Worm (Caenorhabditis elegans): ENCODE results near the gene Y57G11C.1130.
"Not testable (repeated sequence)": the region's sequence is repeated elsewhere in the genome, so short reads cannot be mapped to it uniquely, and the experiment has no call there.

Gene Y57G11C.1130

DNA sequence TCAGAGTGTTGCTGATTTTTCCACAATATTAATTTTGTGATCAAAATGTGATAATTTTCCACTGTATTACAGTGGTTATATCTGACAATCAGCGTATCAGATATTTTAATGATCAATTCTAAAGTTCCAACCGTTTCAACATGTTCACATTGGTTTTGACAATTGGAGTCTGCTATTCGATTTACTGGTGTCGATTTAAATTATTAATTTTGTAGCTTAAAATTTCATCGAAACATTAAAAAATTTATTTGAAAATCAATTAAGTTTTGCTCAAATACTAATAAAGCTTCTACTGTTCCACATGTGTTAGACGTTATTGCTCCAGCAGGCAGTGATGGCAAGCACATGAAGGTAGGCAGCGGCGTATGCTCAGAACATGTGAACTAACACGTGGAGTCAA, 24.5 kb upstream of the Y57G11C.1130 start:
- TF ChIP-seq attf-6 (GFP tag; IDR thresholded peaks at IDR 0.05) (peak; percentile 67; the same call in 1 of the 2 replicates), F23B12.7 (tag; optimal IDR thresholded peaks at IDR 0.05; ENCODE audit: insufficient read depth) (no peak)

DNA sequence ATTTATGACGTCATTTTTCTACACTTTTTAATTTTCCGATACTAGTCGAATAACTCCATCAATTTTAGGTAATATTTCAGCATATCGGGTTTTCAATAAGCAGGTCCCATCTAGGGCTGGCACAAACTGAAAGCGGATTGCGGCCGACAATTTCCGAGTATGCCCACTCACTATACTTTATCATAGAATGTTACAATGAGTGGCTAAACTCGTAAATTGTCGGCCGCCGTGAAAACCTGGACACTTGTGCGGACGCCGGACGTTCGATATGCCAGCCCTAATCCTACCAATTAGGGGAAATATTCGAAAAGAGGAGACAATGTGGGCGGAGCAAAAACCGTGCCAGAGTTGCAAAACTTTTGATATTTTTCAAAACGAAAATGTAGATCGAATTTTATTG, 22.6 kb upstream of the Y57G11C.1130 start:
- peak; percentile 36 for TF ChIP-seq hmg-1.2 (GFP tag; IDR thresholded peaks at IDR 0.05)
- no peak for TF ChIP-seq snpc-4 (GFP tag; optimal IDR thresholded peaks at IDR 0.05)
- TF ChIP-seq snpc-4 (tag; optimal IDR thresholded peaks at IDR 0.05) = peak in 3 of 4 experiments; percentile 72 to 92 (median 77)
- TF ChIP-seq snpc-1.1 (tag; optimal IDR thresholded peaks at IDR 0.05; ENCODE audit: insufficient read depth) = peak; percentile 51
- no peak for TF ChIP-seq snpc-1.3 (tag; optimal IDR thresholded peaks at IDR 0.05; ENCODE audit: insufficient read depth)

DNA sequence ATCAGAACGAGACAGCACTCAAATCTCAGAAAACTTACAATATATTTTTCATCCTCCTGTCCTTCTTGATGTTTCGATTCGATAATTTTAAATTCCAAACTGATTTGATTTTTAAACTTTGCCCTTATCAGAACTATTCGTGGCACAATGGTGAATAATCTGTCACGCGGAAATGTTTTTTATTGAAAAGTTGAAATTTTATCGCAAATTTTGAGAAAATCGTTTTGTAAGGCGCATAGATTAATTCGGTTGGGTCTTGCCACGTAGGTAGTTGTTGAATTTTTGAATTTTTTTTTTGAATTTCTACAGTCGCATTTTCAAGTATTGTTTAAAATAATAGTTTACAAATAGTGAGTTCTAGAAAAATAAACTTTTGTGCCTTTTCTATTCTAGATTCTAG, 21.5 kb upstream of the Y57G11C.1130 start, which contains the start of gene ptp-5.2:
Gene ptp-5.2, minus strand, starts transcription at position 101 of the 400 bp plus-strand sequence.
- TF ChIP-seq pbrm-1 (GFP tag; IDR thresholded peaks at IDR 0.05) = no peak
- TF ChIP-seq egrh-3 (GFP tag; IDR thresholded peaks at IDR 0.05) = no peak
- no peak for TF ChIP-seq unc-62 (GFP tag; optimal IDR thresholded peaks at IDR 0.05)
- no peak for TF ChIP-seq atf-7 (tag; optimal IDR thresholded peaks at IDR 0.05)
- no peak for TF ChIP-seq chd-7 (tag; optimal IDR thresholded peaks at IDR 0.05)
- no peak for TF ChIP-seq sea-2 (GFP tag; IDR thresholded peaks at IDR 0.05)
- TF ChIP-seq ceh-100 (GFP tag; IDR thresholded peaks at IDR 0.05) = no peak
- no peak for TF ChIP-seq B0019.2 (GFP tag; conservative IDR thresholded peaks at IDR 0.05)
- TF ChIP-seq cebp-2 (GFP tag; IDR thresholded peaks at IDR 0.05) = no peak
- TF ChIP-seq snpc-1.1 (tag; optimal IDR thresholded peaks at IDR 0.05; ENCODE audit: insufficient read depth) = no peak
- TF ChIP-seq ekl-4 (GFP tag; IDR thresholded peaks at IDR 0.05) = no peak
- TF ChIP-seq F52B5.7 (tag; optimal IDR thresholded peaks at IDR 0.05) = no peak
- TF ChIP-seq aptf-2 (GFP tag; conservative IDR thresholded peaks at IDR 0.05) = no peak
- no peak for TF ChIP-seq F10E7.11 (tag; optimal IDR thresholded peaks at IDR 0.05)
- TF ChIP-seq hmg-20 (GFP tag; IDR thresholded peaks at IDR 0.05) = no peak
- no peak for TF ChIP-seq mcd-1 (GFP tag; IDR thresholded peaks at IDR 0.05)
- no peak for TF ChIP-seq Y79H2A.3 (GFP tag; conservative IDR thresholded peaks at IDR 0.05)
- TF ChIP-seq Y53G8AR.9 (GFP tag; conservative IDR thresholded peaks at IDR 0.05) = no peak

DNA sequence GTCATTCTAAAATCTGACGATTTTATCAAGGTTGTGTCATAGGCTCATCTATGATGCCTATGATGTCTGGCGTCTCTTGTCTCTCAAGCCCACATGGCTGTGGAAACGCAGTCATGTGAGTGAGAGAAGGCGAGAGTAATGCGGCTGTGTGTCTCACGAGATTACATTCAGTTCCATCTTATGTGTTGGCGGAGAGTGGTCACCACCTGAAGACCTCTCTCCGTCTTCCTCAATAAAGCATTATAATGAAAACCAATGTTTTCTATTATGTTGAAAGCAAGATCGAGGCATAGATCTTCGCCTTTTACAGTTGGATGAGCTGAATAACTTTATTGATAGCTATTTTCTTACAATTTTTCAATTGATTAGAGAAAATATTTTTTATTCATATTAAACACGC, 19.0 kb upstream of the Y57G11C.1130 start:
- TF ChIP-seq snpc-4 (GFP tag; optimal IDR thresholded peaks at IDR 0.05) (peak; percentile 20), mcd-1 (GFP tag; IDR thresholded peaks at IDR 0.05) (peak; percentile 74), ekl-4 (GFP tag; IDR thresholded peaks at IDR 0.05) (peak; percentile 57; the same call in 1 of the 2 replicates), let-526 (GFP tag; IDR thresholded peaks at IDR 0.05) (peak; percentile 6; the same call in 1 of the 2 replicates), K12H6.12 (tag; optimal IDR thresholded peaks at IDR 0.05) (peak; percentile 9), nfyb-1 (GFP tag; IDR thresholded peaks at IDR 0.05) (0 out of 2 replicates have a peak, but pooled peaks have one; percentile 41), egl-44 (GFP tag; IDR thresholded peaks at IDR 0.05) (peak; percentile 73; the same call in 1 of the 2 replicates), pbrm-1 (GFP tag; IDR thresholded peaks at IDR 0.05) (0 out of 2 replicates have a peak, but pooled peaks have one; percentile 38), cebp-1 (GFP tag; IDR thresholded peaks at IDR 0.05) (0 out of 2 replicates have a peak, but pooled peaks have one; percentile 18), hmg-1.2 (GFP tag; IDR thresholded peaks at IDR 0.05) (peak; percentile 56; the same call in 1 of the 2 replicates), Y95B8A.8 (GFP tag; IDR thresholded peaks at IDR 0.05) (0 out of 2 replicates have a peak, but pooled peaks have one; percentile 7), C06A6.2 (GFP tag; conservative IDR thresholded peaks at IDR 0.05) (peak; percentile 58; the same call in 1 of the 2 replicates), ceh-27 (GFP tag; optimal IDR thresholded peaks at IDR 0.05) (peak; percentile 26), lir-1 (GFP tag; conservative IDR thresholded peaks at IDR 0.05) (peak; percentile 27; the same call in 1 of the 2 replicates), ceh-100 (GFP tag; IDR thresholded peaks at IDR 0.05) (0 out of 2 replicates have a peak, but pooled peaks have one; percentile 40), nhr-80 (tag; optimal IDR thresholded peaks at IDR 0.05) (peak; percentile 28), K11D2.4 (GFP tag; IDR thresholded peaks at IDR 0.05) (peak; percentile 42; the same call in 1 of the 2 replicates), rcor-1 (GFP tag; IDR thresholded peaks at IDR 0.05) (peak; percentile 65; the same call in 1 of the 2 replicates), Y67H2A.10 (GFP tag; conservative IDR thresholded peaks at IDR 0.05) (0 out of 2 replicates have a peak, but pooled peaks have one; percentile 8), attf-5 (GFP tag; optimal IDR thresholded peaks at IDR 0.05) (peak; percentile 39)
- not testable (repeated sequence) for TF ChIP-seq snpc-4, cebp-1 (tag; optimal IDR thresholded peaks at IDR 0.05)

All from whole organism, young adult.